Fruit fly (Drosophila melanogaster) whole organism, embryonic: ENCODE measurements around the gene CG13917.

ENCODE experiments used
- Asciz ChIP-seq: fragments of 200-800 bp; sonication (Bioruptor generic); optimal IDR thresholded peaks from 2 replicates; lab custom pipeline; 2017; ENCODE audit warnings: missing biosample characterization, mild to moderate bottlenecking, missing genetic modification characterization, missing genetic modification reagents
- BtbVII ChIP-seq: fragments of 200-800 bp; sonication (Bioruptor generic); optimal IDR thresholded peaks from 3 replicates; lab custom pipeline; 2017; ENCODE audit warnings: missing biosample characterization, mild to moderate bottlenecking, missing genetic modification characterization
- CG10366 ChIP-seq: fragments of 200-800 bp; sonication (Bioruptor generic); IDR thresholded peaks from 2 replicates; pipeline ENCODE4 v1.3.6; 2022; ENCODE audit warnings: missing biosample characterization, missing genetic modification characterization
- CG10543 ChIP-seq: fragments of 200-800 bp; sonication (Bioruptor generic); optimal IDR thresholded peaks from 3 replicates; lab custom pipeline; 2017; ENCODE audit warnings: missing biosample characterization, mild to moderate bottlenecking, missing genetic modification characterization, moderate library complexity
- CG12155 ChIP-seq: fragments of 200-800 bp; sonication (Bioruptor generic); optimal IDR thresholded peaks from 3 replicates; lab custom pipeline; 2016; ENCODE audit warnings: missing biosample characterization, missing genetic modification characterization
- CG12744 ChIP-seq: fragments of 200-800 bp; sonication (Bioruptor generic); optimal IDR thresholded peaks from 2 replicates; lab custom pipeline; 2016; ENCODE audit warnings: missing biosample characterization, missing genetic modification characterization
- CG14014 ChIP-seq: fragments of 200-800 bp; sonication (Bioruptor generic); IDR thresholded peaks from 2 replicates; pipeline ENCODE4 v1.3.6; 2022; ENCODE audit warnings: missing biosample characterization, missing genetic modification characterization
- CG15696 ChIP-seq: fragments of 200-800 bp; sonication (Bioruptor generic); optimal IDR thresholded peaks from 2 replicates; lab custom pipeline; 2019; ENCODE audit warnings: missing biosample characterization, mild to moderate bottlenecking, missing genetic modification characterization, moderate library complexity
- CG1603 ChIP-seq: fragments of 200-800 bp; sonication (Bioruptor generic); optimal IDR thresholded peaks from 2 replicates; lab custom pipeline; 2019; ENCODE audit warnings: missing biosample characterization, mild to moderate bottlenecking, missing genetic modification characterization, moderate library complexity
- CG17612 ChIP-seq: fragments of 200-800 bp; sonication (Bioruptor generic); IDR thresholded peaks from 2 replicates; pipeline ENCODE4 v1.3.6; 2022; ENCODE audit warnings: missing biosample characterization, missing genetic modification characterization
- CG17829 ChIP-seq: fragments of 200-800 bp; optimal IDR thresholded peaks from 2 replicates; lab custom pipeline; 2019; ENCODE audit warnings: missing biosample characterization, mild to moderate bottlenecking, missing genetic modification characterization, moderate library complexity
- CG2129 ChIP-seq: fragments of 200-800 bp; sonication (Bioruptor generic); IDR thresholded peaks from 2 replicates; pipeline ENCODE4 v1.3.6; 2022; ENCODE audit warnings: missing biosample characterization, missing genetic modification characterization; ENCODE audit not compliant: partially characterized antibody
- CG4404 ChIP-seq: fragments of 200-800 bp; sonication (Bioruptor generic); IDR thresholded peaks from 2 replicates; pipeline ENCODE4 v1.3.6; 2022; ENCODE audit warnings: missing biosample characterization, missing genetic modification characterization
- CG6689 ChIP-seq: fragments of 200-800 bp; sonication (Bioruptor generic); IDR thresholded peaks from 2 replicates; pipeline ENCODE4 v1.3.6; 2022; ENCODE audit warnings: missing biosample characterization, missing genetic modification characterization
- CG6791 ChIP-seq: fragments of 200-800 bp; sonication (Bioruptor generic); IDR thresholded peaks from 3 replicates; pipeline ENCODE4 v1.3.6; 2022; ENCODE audit warnings: missing biosample characterization, missing genetic modification characterization; ENCODE audit not compliant: partially characterized antibody
- CG9932 ChIP-seq: fragments of 200-800 bp; sonication (Bioruptor generic); IDR thresholded peaks from 2 replicates; pipeline ENCODE4 v1.3.6; 2022; ENCODE audit warnings: missing biosample characterization, missing genetic modification characterization
- Dll ChIP-seq: fragments of 200-800 bp; sonication (Bioruptor generic); IDR thresholded peaks from 4 replicates; pipeline ENCODE4 v1.3.6; 2022; ENCODE audit warnings: missing biosample characterization, missing genetic modification characterization; ENCODE audit not compliant: partially characterized antibody
- Elba2 ChIP-seq: fragments of 200-800 bp; sonication (Bioruptor generic); optimal IDR thresholded peaks from 3 replicates; lab custom pipeline; 2016; ENCODE audit warnings: missing biosample characterization, missing genetic modification characterization
- HLH3B ChIP-seq: fragments of 200-800 bp; sonication (Bioruptor generic); IDR thresholded peaks from 2 replicates; pipeline ENCODE4 v1.3.6; 2022; ENCODE audit warnings: missing biosample characterization, missing genetic modification characterization
- HLH4C ChIP-seq: fragments of 200-800 bp; sonication (Bioruptor generic); IDR thresholded peaks from 3 replicates; pipeline ENCODE4 v1.3.6; 2022; ENCODE audit warnings: missing biosample characterization, missing genetic modification characterization; ENCODE audit not compliant: partially characterized antibody
- HmgZ ChIP-seq: fragments of 200-800 bp; sonication (Bioruptor generic); optimal IDR thresholded peaks from 2 replicates; lab custom pipeline; 2018; ENCODE audit warnings: missing biosample characterization, mild to moderate bottlenecking, missing genetic modification characterization
- Lim3 ChIP-seq: fragments of 200-800 bp; sonication (Bioruptor generic); IDR thresholded peaks from 2 replicates; pipeline ENCODE4 v1.3.6; 2022; ENCODE audit warnings: missing biosample characterization, missing genetic modification characterization
- Meics ChIP-seq: fragments of 200-800 bp; sonication (Bioruptor generic); optimal IDR thresholded peaks from 2 replicates; lab custom pipeline; 2017; ENCODE audit warnings: missing biosample characterization, mild to moderate bottlenecking, missing genetic modification characterization
- Mrtf ChIP-seq: fragments of 200-800 bp; sonication (Bioruptor generic); IDR thresholded peaks from 3 replicates; pipeline ENCODE4 v1.3.6; 2022; ENCODE audit warnings: missing biosample characterization, missing genetic modification characterization
- NK7.1 ChIP-seq: fragments of 200-800 bp; sonication (Bioruptor generic); optimal IDR thresholded peaks from 3 replicates; lab custom pipeline; 2016; ENCODE audit warnings: missing biosample characterization, missing genetic modification characterization
- Usf ChIP-seq: fragments of 200-800 bp; sonication (Bioruptor generic); optimal IDR thresholded peaks from 2 replicates; lab custom pipeline; 2017; ENCODE audit warnings: missing genotype, missing biosample characterization, missing genetic modification characterization
- ase ChIP-seq: fragments of 200-800 bp; sonication (Bioruptor generic); IDR thresholded peaks from 3 replicates; pipeline ENCODE4 v1.3.6; 2022; ENCODE audit warnings: missing biosample characterization, missing genetic modification characterization
- bcd ChIP-seq: fragments of 200-800 bp; sonication (Bioruptor generic); optimal IDR thresholded peaks from 2 replicates; lab custom pipeline; 2017; ENCODE audit warnings: missing biosample characterization, mild to moderate bottlenecking, missing genetic modification characterization
- bigmax ChIP-seq: fragments of 200-800 bp; sonication (Bioruptor generic); optimal IDR thresholded peaks from 2 replicates; lab custom pipeline; 2018; ENCODE audit warnings: missing biosample characterization, mild to moderate bottlenecking, missing genetic modification characterization
- bowl ChIP-seq: fragments of 200-800 bp; sonication (Bioruptor generic); IDR thresholded peaks from 2 replicates; pipeline ENCODE4 v1.3.6; 2022; ENCODE audit warnings: missing biosample characterization, missing genetic modification characterization
- cas ChIP-seq: fragments of 200-800 bp; sonication (Bioruptor generic); IDR thresholded peaks from 2 replicates; pipeline ENCODE4 v1.3.6; 2022; ENCODE audit warnings: missing biosample characterization, missing genetic modification characterization
- chn ChIP-seq: fragments of 200-800 bp; sonication (Bioruptor generic); optimal IDR thresholded peaks from 2 replicates; lab custom pipeline; 2016; ENCODE audit warnings: missing biosample characterization, missing genetic modification characterization
- crc ChIP-seq: fragments of 200-800 bp; sonication (Bioruptor generic); optimal IDR thresholded peaks from 2 replicates; lab custom pipeline; 2016; ENCODE audit warnings: missing biosample characterization, missing genetic modification characterization
- crp ChIP-seq, 2 experiments: fragments of 200-800 bp; sonication (Bioruptor generic); optimal IDR thresholded peaks; 2 replicates in 1 of 2; 3 replicates in 1 of 2; lab custom pipeline; 2017; ENCODE audit warnings: missing biosample characterization in 2 of 2, missing genetic modification characterization in 2 of 2, mild to moderate bottlenecking in 1 of 2, moderate library complexity in 1 of 2
- eyg ChIP-seq: fragments of 200-800 bp; sonication (Bioruptor generic); optimal IDR thresholded peaks from 3 replicates; lab custom pipeline; 2016; ENCODE audit warnings: missing biosample characterization, missing genetic modification characterization
- ftz-f1 ChIP-seq: fragments of 200-800 bp; sonication (Bioruptor generic); optimal IDR thresholded peaks from 2 replicates; lab custom pipeline; 2016; ENCODE audit warnings: missing biosample characterization, missing genetic modification characterization
- gfzf ChIP-seq: fragments of 200-800 bp; sonication (Bioruptor generic); optimal IDR thresholded peaks from 2 replicates; lab custom pipeline; 2016; ENCODE audit warnings: missing biosample characterization, mild to moderate bottlenecking, missing genetic modification characterization, moderate library complexity
- gsb-n ChIP-seq: fragments of 200-800 bp; sonication (Bioruptor generic); optimal IDR thresholded peaks from 3 replicates; lab custom pipeline; 2018; ENCODE audit warnings: missing biosample characterization, mild to moderate bottlenecking, missing genetic modification characterization
- hb ChIP-seq: fragments of 200-800 bp; sonication (Bioruptor generic); IDR thresholded peaks from 3 replicates; pipeline ENCODE4 v1.3.6; 2022; ENCODE audit warnings: missing biosample characterization, missing genetic modification characterization; ENCODE audit not compliant: partially characterized antibody
- kay ChIP-seq: fragments of 200-800 bp; sonication (Bioruptor generic); optimal IDR thresholded peaks from 2 replicates; lab custom pipeline; 2016; ENCODE audit warnings: missing biosample characterization, missing genetic modification characterization
- kni ChIP-seq: fragments of 200-800 bp; sonication (Bioruptor generic); optimal IDR thresholded peaks from 3 replicates; lab custom pipeline; 2017; ENCODE audit warnings: mild to moderate bottlenecking, missing biosample characterization, missing genetic modification reagents, missing genetic modification characterization
- nerfin-1 ChIP-seq: fragments of 200-800 bp; sonication (Bioruptor generic); optimal IDR thresholded peaks from 3 replicates; lab custom pipeline; 2019; ENCODE audit warnings: missing biosample characterization, mild to moderate bottlenecking, missing genetic modification characterization, moderate library complexity
- ranshi ChIP-seq: fragments of 200-800 bp; sonication (Bioruptor generic); IDR thresholded peaks from 2 replicates; pipeline ENCODE4 v1.3.6; 2022; ENCODE audit warnings: missing biosample characterization, missing genetic modification characterization
- row ChIP-seq: fragments of 200-800 bp; sonication (Bioruptor generic); IDR thresholded peaks from 3 replicates; pipeline ENCODE4 v1.3.6; 2022; ENCODE audit warnings: missing biosample characterization, missing genetic modification characterization
- run ChIP-seq: fragments of 200-800 bp; sonication (Bioruptor generic); optimal IDR thresholded peaks from 3 replicates; lab custom pipeline; 2018; ENCODE audit warnings: missing biosample characterization, mild to moderate bottlenecking, missing genetic modification characterization
- sd ChIP-seq: fragments of 200-800 bp; sonication (Bioruptor generic); optimal IDR thresholded peaks from 3 replicates; lab custom pipeline; 2018; ENCODE audit warnings: missing biosample characterization, mild to moderate bottlenecking, missing genetic modification characterization, moderate library complexity
- sima ChIP-seq: fragments of 200-800 bp; sonication (Bioruptor generic); optimal IDR thresholded peaks from 2 replicates; lab custom pipeline; 2016; ENCODE audit warnings: missing biosample characterization, missing genetic modification characterization
- tna ChIP-seq: fragments of 200-800 bp; sonication (Bioruptor generic); IDR thresholded peaks from 2 replicates; pipeline ENCODE4 v1.3.6; 2022; ENCODE audit warnings: missing biosample characterization, missing genetic modification characterization; ENCODE audit not compliant: partially characterized antibody
- zen2 ChIP-seq: fragments of 200-800 bp; sonication (Bioruptor generic); IDR thresholded peaks from 3 replicates; pipeline ENCODE4 v1.3.6; 2022; ENCODE audit warnings: missing biosample characterization, missing genetic modification characterization; ENCODE audit not compliant: partially characterized antibody

Gene CG13917

DNA sequence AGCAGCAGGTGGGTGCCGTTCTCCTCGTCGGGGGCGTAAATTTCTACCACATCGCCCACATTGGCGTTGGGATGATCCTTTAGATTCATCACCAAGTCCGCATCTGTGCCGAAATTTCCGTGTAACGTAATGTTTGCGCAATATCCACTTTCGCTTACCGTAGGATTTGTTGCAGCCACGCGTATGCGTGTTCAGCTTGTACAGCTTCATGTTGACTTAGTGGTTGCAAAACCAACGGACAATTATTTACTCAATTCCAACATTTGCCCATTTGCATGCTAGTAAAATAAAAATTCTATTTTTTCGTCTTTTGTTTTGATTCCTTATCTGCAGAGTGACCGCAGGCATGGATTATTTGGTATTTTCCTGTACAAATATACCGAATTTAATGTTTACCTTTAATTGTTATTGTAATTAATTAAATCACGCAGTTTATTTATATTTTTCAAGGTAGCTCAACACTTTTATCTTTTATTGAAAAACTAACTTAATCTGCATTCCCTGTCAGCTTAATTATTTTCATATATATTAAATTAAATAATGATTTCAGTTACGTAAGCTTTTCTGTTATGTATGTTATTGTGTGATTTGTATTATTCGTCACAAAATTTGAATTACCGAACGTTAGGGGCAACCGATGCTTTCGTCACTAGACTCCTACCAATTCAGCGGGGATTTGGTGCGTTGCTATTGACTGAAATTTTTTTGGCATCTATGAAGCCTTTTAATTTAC, 42.6 kb upstream of the CG13917 start, which contains the start of gene Iml1 (continued):
- no peak; the same call in 2 of the 3 replicates for TF ChIP-seq Mrtf (GFP tag; lab: Robert Waterston, UW)
- TF ChIP-seq CG15696 (tag; lab: Kevin White, UChicago) = peak; percentile 6
- no peak for TF ChIP-seq bowl (GFP tag; lab: Robert Waterston, UW)
- TF ChIP-seq Lim3 (GFP tag; lab: Robert Waterston, UW) = no peak
- TF ChIP-seq CG12744 (GFP tag; lab: Kevin White, UChicago) = no peak
- TF ChIP-seq CG10543 (GFP tag; lab: Kevin White, UChicago) = no peak
- peak; percentile 60 for TF ChIP-seq nerfin-1 (tag; lab: Kevin White, UChicago)
- peak; percentile 58 for TF ChIP-seq gfzf (GFP tag; lab: Kevin White, UChicago)
- no peak for TF ChIP-seq CG6791
- TF ChIP-seq chn = no peak
- 0 out of 2 replicates have a peak, but pooled peaks have one; percentile 15 for TF ChIP-seq ranshi
- peak; percentile 100 for TF ChIP-seq Meics (GFP tag; lab: Kevin White, UChicago)
- TF ChIP-seq Asciz (GFP tag; lab: Kevin White, UChicago) = no peak
- TF ChIP-seq tna (GFP tag; lab: Robert Waterston, UW) = no peak
- no peak for TF ChIP-seq Usf (GFP tag; lab: Kevin White, UChicago)
- TF ChIP-seq hb = no peak
- TF ChIP-seq sd = no peak
- no peak for TF ChIP-seq Elba2
- peak; percentile 79 for TF ChIP-seq CG9932
- TF ChIP-seq bcd (GFP tag; lab: Kevin White, UChicago) = no peak
- TF ChIP-seq bigmax (GFP tag; lab: Kevin White, UChicago) = no peak
- TF ChIP-seq CG17829 (tag; lab: Kevin White, UChicago) = peak; percentile 58
- TF ChIP-seq CG12155 (GFP tag; lab: Kevin White, UChicago) = no peak
- TF ChIP-seq CG17612 (GFP tag; lab: Robert Waterston, UW) = no peak
- TF ChIP-seq sima (GFP tag; lab: Kevin White, UChicago) = no peak
- TF ChIP-seq CG1603 (tag; lab: Kevin White, UChicago) = no peak
- no peak for TF ChIP-seq HLH4C (GFP tag; lab: Robert Waterston, UW)
- TF ChIP-seq row (GFP tag; lab: Robert Waterston, UW) = peak; percentile 83
- TF ChIP-seq CG6689 (GFP tag; lab: Robert Waterston, UW) = peak; percentile 85
- no peak for TF ChIP-seq NK7.1 (GFP tag; lab: Kevin White, UChicago)
- no peak for TF ChIP-seq cas (GFP tag; lab: Robert Waterston, UW)
- TF ChIP-seq eyg = no peak
- no peak for TF ChIP-seq ftz-f1 (GFP tag; lab: Kevin White, UChicago)
- TF ChIP-seq CG2129 (GFP tag; lab: Robert Waterston, UW) = no peak
- TF ChIP-seq ase (GFP tag; lab: Robert Waterston, UW) = peak; percentile 29; the same call in 1 of the 3 replicates
- no peak for TF ChIP-seq HLH3B (GFP tag; lab: Robert Waterston, UW)
- TF ChIP-seq CG10366 (GFP tag; lab: Robert Waterston, UW) = no peak
- TF ChIP-seq kay (GFP tag; lab: Kevin White, UChicago) = no peak
- no peak for TF ChIP-seq crp (GFP tag; optimal IDR thresholded peaks at IDR 0.05; lab: Kevin White, UChicago)
- TF ChIP-seq crc (GFP tag; lab: Kevin White, UChicago) = no peak
- no peak for TF ChIP-seq gsb-n (tag; lab: Kevin White, UChicago)
- TF ChIP-seq run (tag; lab: Kevin White, UChicago) = no peak
- TF ChIP-seq zen2 (GFP tag; lab: Robert Waterston, UW) = no peak
- no peak for TF ChIP-seq HmgZ (tag; lab: Kevin White, UChicago)
- no peak for TF ChIP-seq kni (GFP tag; lab: Kevin White, UChicago)
- peak; percentile 41; the same call in 1 of the 2 replicates for TF ChIP-seq CG4404 (GFP tag; lab: Robert Waterston, UW)
- TF ChIP-seq Dll = no peak
- TF ChIP-seq BtbVII (GFP tag; lab: Kevin White, UChicago) = no peak
- peak; percentile 39; the same call in 1 of the 2 replicates for TF ChIP-seq CG14014 (GFP tag; lab: Robert Waterston, UW)
